Fruit fly (Drosophila melanogaster) whole organism, embryonic: ENCODE results near the gene Rpn12.

ENCODE experiments used
- Abd-B ChIP-seq: fragments of 200-800 bp; sonication (Bioruptor generic); optimal IDR thresholded peaks from 2 replicates; lab custom pipeline; 2018; ENCODE audit warnings: missing biosample characterization, mild to moderate bottlenecking, missing genetic modification characterization, moderate library complexity
- Antp ChIP-seq: fragments of 200-800 bp; sonication (Bioruptor generic); optimal IDR thresholded peaks from 3 replicates; lab custom pipeline; 2016; ENCODE audit warnings: missing biosample characterization, missing genetic modification characterization
- CG10431 ChIP-seq: fragments of 200-800 bp; sonication (Bioruptor generic); optimal IDR thresholded peaks from 3 replicates; lab custom pipeline; 2018; ENCODE audit warnings: missing biosample characterization, mild to moderate bottlenecking, missing genetic modification characterization
- CG10543 ChIP-seq: fragments of 200-800 bp; sonication (Bioruptor generic); optimal IDR thresholded peaks from 3 replicates; lab custom pipeline; 2017; ENCODE audit warnings: missing biosample characterization, mild to moderate bottlenecking, missing genetic modification characterization, moderate library complexity
- CG10565 ChIP-seq: fragments of 200-800 bp; sonication (Bioruptor generic); optimal IDR thresholded peaks from 3 replicates; lab custom pipeline; 2016; ENCODE audit warnings: missing biosample characterization, mild to moderate bottlenecking, missing genetic modification characterization
- CG12299 ChIP-seq: fragments of 200-800 bp; sonication (Bioruptor generic); optimal IDR thresholded peaks from 2 replicates; lab custom pipeline; 2018; ENCODE audit warnings: missing biosample characterization, mild to moderate bottlenecking, missing genetic modification characterization
- CG14441 ChIP-seq: fragments of 200-800 bp; sonication (Bioruptor generic); IDR thresholded peaks from 2 replicates; pipeline ENCODE4 v1.3.6; 2022; ENCODE audit warnings: missing biosample characterization, missing genetic modification characterization
- CG15514 ChIP-seq: fragments of 200-800 bp; sonication (Bioruptor generic); optimal IDR thresholded peaks from 3 replicates; lab custom pipeline; 2017; ENCODE audit warnings: missing biosample characterization, missing genetic modification characterization, mild to moderate bottlenecking, moderate library complexity, missing genetic modification reagents
- CG17802 ChIP-seq: fragments of 200-800 bp; sonication (Bioruptor generic); optimal IDR thresholded peaks from 2 replicates; lab custom pipeline; 2018; ENCODE audit warnings: missing biosample characterization, mild to moderate bottlenecking, missing genetic modification characterization, moderate library complexity
- CG2199 ChIP-seq: fragments of 200-800 bp; sonication (Bioruptor generic); IDR thresholded peaks from 3 replicates; pipeline ENCODE4 v1.3.6; 2022; ENCODE audit warnings: missing biosample characterization, missing genetic modification characterization
- CG31365 ChIP-seq: fragments of 200-800 bp; sonication (Bioruptor generic); optimal IDR thresholded peaks from 2 replicates; lab custom pipeline; 2018; ENCODE audit warnings: missing biosample characterization, mild to moderate bottlenecking, missing genetic modification characterization
- CG31388 ChIP-seq: fragments of 200-800 bp; sonication (Bioruptor generic); optimal IDR thresholded peaks from 2 replicates; lab custom pipeline; 2016; ENCODE audit warnings: missing biosample characterization, missing genetic modification characterization
- CG3407 ChIP-seq: fragments of 200-800 bp; sonication (Bioruptor generic); optimal IDR thresholded peaks from 2 replicates; lab custom pipeline; 2018; ENCODE audit warnings: missing biosample characterization, mild to moderate bottlenecking, missing genetic modification characterization
- CG4282 ChIP-seq: fragments of 200-800 bp; sonication (Bioruptor generic); optimal IDR thresholded peaks from 2 replicates; lab custom pipeline; 2016; ENCODE audit warnings: missing biosample characterization, missing genetic modification characterization
- CG6254 ChIP-seq: fragments of 200-800 bp; sonication (Bioruptor generic); optimal IDR thresholded peaks from 3 replicates; lab custom pipeline; 2017; ENCODE audit warnings: mild to moderate bottlenecking, missing biosample characterization, missing genetic modification reagents, missing genetic modification characterization
- CG8089 ChIP-seq: fragments of 200-800 bp; sonication (Bioruptor generic); optimal IDR thresholded peaks from 3 replicates; lab custom pipeline; 2016; ENCODE audit warnings: missing biosample characterization, missing genetic modification characterization
- CG8765 ChIP-seq: fragments of 200-800 bp; sonication (Bioruptor generic); IDR thresholded peaks from 2 replicates; pipeline ENCODE4 v1.3.6; 2022; ENCODE audit warnings: missing biosample characterization, missing genetic modification characterization
- Dll ChIP-seq: fragments of 200-800 bp; sonication (Bioruptor generic); IDR thresholded peaks from 4 replicates; pipeline ENCODE4 v1.3.6; 2022; ENCODE audit warnings: missing biosample characterization, missing genetic modification characterization; ENCODE audit not compliant: partially characterized antibody
- HLHmδ ChIP-seq: fragments of 200-800 bp; sonication (Bioruptor generic); optimal IDR thresholded peaks from 2 replicates; lab custom pipeline; 2018; ENCODE audit warnings: missing biosample characterization, mild to moderate bottlenecking, missing genetic modification characterization, moderate library complexity
- NK7.1 ChIP-seq: fragments of 200-800 bp; sonication (Bioruptor generic); optimal IDR thresholded peaks from 3 replicates; lab custom pipeline; 2016; ENCODE audit warnings: missing biosample characterization, missing genetic modification characterization
- Oli ChIP-seq: fragments of 200-800 bp; sonication (Bioruptor generic); optimal IDR thresholded peaks from 2 replicates; lab custom pipeline; 2018; ENCODE audit warnings: missing biosample characterization, mild to moderate bottlenecking, missing genetic modification characterization, moderate library complexity
- Opbp ChIP-seq: fragments of 200-800 bp; sonication (Bioruptor generic); IDR thresholded peaks from 3 replicates; pipeline ENCODE4 v1.3.6; 2022; ENCODE audit warnings: missing biosample characterization, missing genetic modification characterization; ENCODE audit not compliant: partially characterized antibody
- Spps ChIP-seq: fragments of 200-800 bp; sonication (Bioruptor generic); optimal IDR thresholded peaks from 2 replicates; lab custom pipeline; 2018; ENCODE audit warnings: missing biosample characterization, mild to moderate bottlenecking, missing genetic modification characterization
- Stat92E ChIP-seq, 3 experiments: fragments of >200 bp in 2 of 3; fragments of 200-800 bp in 1 of 3; sonication (Bioruptor generic) in 1 of 3; optimal IDR thresholded peaks; 2 replicates each; lab custom pipeline; 2017 to 2019; ENCODE audit warnings: missing biosample characterization in 3 of 3, missing genetic modification characterization in 3 of 3, mild to moderate bottlenecking in 1 of 3, moderate library complexity in 1 of 3
- TFAM ChIP-seq: fragments of 200-800 bp; sonication (Bioruptor generic); optimal IDR thresholded peaks from 2 replicates; lab custom pipeline; 2017; ENCODE audit warnings: missing biosample characterization, missing genetic modification characterization, inconsistent platforms
- al ChIP-seq: fragments of 200-800 bp; sonication (Bioruptor generic); IDR thresholded peaks from 2 replicates; pipeline ENCODE4 v1.3.6; 2022; ENCODE audit warnings: missing biosample characterization, missing genetic modification characterization
- bcd ChIP-seq: fragments of 200-800 bp; sonication (Bioruptor generic); optimal IDR thresholded peaks from 2 replicates; lab custom pipeline; 2017; ENCODE audit warnings: missing biosample characterization, mild to moderate bottlenecking, missing genetic modification characterization
- cg ChIP-seq: fragments of 200-800 bp; sonication (Bioruptor generic); optimal IDR thresholded peaks from 3 replicates; lab custom pipeline; 2019; ENCODE audit warnings: missing biosample characterization, mild to moderate bottlenecking, missing genetic modification characterization, moderate library complexity
- dan ChIP-seq: fragments of 200-800 bp; sonication (Bioruptor generic); IDR thresholded peaks from 2 replicates; pipeline ENCODE4 v1.3.6; 2022; ENCODE audit warnings: missing biosample characterization, missing genetic modification characterization
- dm ChIP-seq: fragments of 200-800 bp; sonication (Bioruptor generic); optimal IDR thresholded peaks from 3 replicates; lab custom pipeline; 2016; ENCODE audit warnings: missing biosample characterization, missing genetic modification characterization
- exex ChIP-seq: fragments of 200-800 bp; sonication (Bioruptor generic); optimal IDR thresholded peaks from 4 replicates; lab custom pipeline; 2018; ENCODE audit warnings: missing biosample characterization, mild to moderate bottlenecking, missing genetic modification characterization, moderate library complexity
- eyg ChIP-seq: fragments of 200-800 bp; sonication (Bioruptor generic); optimal IDR thresholded peaks from 3 replicates; lab custom pipeline; 2016; ENCODE audit warnings: missing biosample characterization, missing genetic modification characterization
- gem ChIP-seq: fragments of 200-800 bp; sonication (Bioruptor generic); optimal IDR thresholded peaks from 2 replicates; lab custom pipeline; 2019; ENCODE audit warnings: missing biosample characterization, mild to moderate bottlenecking, missing genetic modification characterization, moderate library complexity
- grau ChIP-seq: fragments of 200-800 bp; optimal IDR thresholded peaks from 3 replicates; lab custom pipeline; 2019; ENCODE audit warnings: missing biosample characterization, mild to moderate bottlenecking, missing genetic modification characterization, moderate library complexity
- hkb ChIP-seq, 2 experiments: fragments of 200-800 bp in 1 of 2; fragments of >200 bp in 1 of 2; sonication (Bioruptor generic) in 1 of 2; IDR thresholded peaks in 1 of 2; optimal IDR thresholded peaks in 1 of 2; 2 replicates each; pipeline versions ENCODE4 v1.3.6 to Lab custom; 2017 to 2022; ENCODE audit warnings: missing biosample characterization in 1 of 2, missing genetic modification characterization in 1 of 2
- kay ChIP-seq: fragments of 200-800 bp; sonication (Bioruptor generic); optimal IDR thresholded peaks from 2 replicates; lab custom pipeline; 2016; ENCODE audit warnings: missing biosample characterization, missing genetic modification characterization
- nerfin-1 ChIP-seq: fragments of 200-800 bp; sonication (Bioruptor generic); optimal IDR thresholded peaks from 3 replicates; lab custom pipeline; 2019; ENCODE audit warnings: missing biosample characterization, mild to moderate bottlenecking, missing genetic modification characterization, moderate library complexity
- nerfin-2 ChIP-seq: fragments of 200-800 bp; sonication (Bioruptor generic); IDR thresholded peaks from 2 replicates; pipeline ENCODE4 v1.3.6; 2022; ENCODE audit warnings: missing biosample characterization, missing genetic modification characterization; ENCODE audit not compliant: partially characterized antibody
- onecut ChIP-seq: fragments of 200-800 bp; sonication (Bioruptor generic); IDR thresholded peaks from 2 replicates; pipeline ENCODE4 v1.3.6; 2022; ENCODE audit warnings: missing biosample characterization, missing genetic modification characterization
- p53 ChIP-seq: fragments of 200-800 bp; sonication (Bioruptor generic); optimal IDR thresholded peaks from 2 replicates; lab custom pipeline; 2016; ENCODE audit warnings: missing biosample characterization, missing genetic modification characterization
- pfk ChIP-seq: fragments of 200-800 bp; sonication (Bioruptor generic); optimal IDR thresholded peaks from 2 replicates; lab custom pipeline; 2018; ENCODE audit warnings: missing biosample characterization, mild to moderate bottlenecking, missing genetic modification characterization, moderate library complexity
- pum ChIP-seq: fragments of 200-800 bp; sonication (Bioruptor generic); optimal IDR thresholded peaks from 2 replicates; lab custom pipeline; 2016; ENCODE audit warnings: missing biosample characterization, missing genetic modification characterization
- pzg ChIP-seq: fragments of 200-800 bp; sonication (Bioruptor generic); optimal IDR thresholded peaks from 3 replicates; lab custom pipeline; 2018; ENCODE audit warnings: missing biosample characterization, mild to moderate bottlenecking, missing genetic modification characterization, moderate library complexity
- sd ChIP-seq: fragments of 200-800 bp; sonication (Bioruptor generic); optimal IDR thresholded peaks from 3 replicates; lab custom pipeline; 2018; ENCODE audit warnings: missing biosample characterization, mild to moderate bottlenecking, missing genetic modification characterization, moderate library complexity
- sima ChIP-seq: fragments of 200-800 bp; sonication (Bioruptor generic); optimal IDR thresholded peaks from 2 replicates; lab custom pipeline; 2016; ENCODE audit warnings: missing biosample characterization, missing genetic modification characterization
- tll ChIP-seq, 2 experiments: fragments of 200-800 bp in 1 of 2; fragments of >200 bp in 1 of 2; sonication (Bioruptor generic) in 1 of 2; optimal IDR thresholded peaks; 2 replicates each; lab custom pipeline; 2017 to 2019; ENCODE audit warnings: missing biosample characterization in 2 of 2, missing genetic modification characterization in 2 of 2, mild to moderate bottlenecking in 1 of 2, moderate library complexity in 1 of 2
- trh ChIP-seq: fragments of 200-800 bp; sonication (Bioruptor generic); optimal IDR thresholded peaks from 2 replicates; lab custom pipeline; 2016; ENCODE audit warnings: missing biosample characterization, missing genetic modification characterization
- ttk ChIP-seq: fragments of 200-800 bp; sonication (Bioruptor generic); IDR thresholded peaks from 2 replicates; pipeline ENCODE4 v2.1.2; 2022; ENCODE audit warnings: missing biosample characterization, missing genetic modification characterization
- vfl ChIP-seq: fragments of 200-800 bp; sonication (Bioruptor generic); optimal IDR thresholded peaks from 2 replicates; lab custom pipeline; 2016; ENCODE audit warnings: missing biosample characterization, missing genetic modification characterization
- zfh2 ChIP-seq: fragments of 200-800 bp; sonication (Bioruptor generic); optimal IDR thresholded peaks from 2 replicates; lab custom pipeline; 2016; ENCODE audit warnings: missing biosample characterization, missing genetic modification characterization

The Rpn12 gene

dm6 chr3L:16602736-16603144, 19.9 kb downstream of the Rpn12 start, which contains the start of gene Arts:
Arts (plus strand) TSS chr3L:16602851.
- TF ChIP-seq pzg (GFP tag; lab: Kevin White, UChicago) (peak; percentile 32), tll (GFP tag; optimal IDR thresholded peaks at IDR 0.05; lab: Kevin White, UChicago) (no peak), sd (tag; lab: Kevin White, UChicago) (peak; percentile 48), p53 (no peak), sima (GFP tag; lab: Kevin White, UChicago) (no peak), kay (no peak), NK7.1 (no peak), eyg (GFP tag; lab: Kevin White, UChicago) (no peak), zfh2 (GFP tag; lab: Kevin White, UChicago) (no peak), Abd-B (GFP tag; lab: Kevin White, UChicago) (peak; percentile 27), dan (no peak), HLHmδ (GFP tag; lab: Kevin White, UChicago) (no peak), gem (tag; lab: Kevin White, UChicago) (peak; percentile 45), cg (GFP tag; lab: Kevin White, UChicago) (no peak), nerfin-1 (tag; lab: Kevin White, UChicago) (no peak), Spps (tag; lab: Kevin White, UChicago) (no peak), nerfin-2 (GFP tag; lab: Robert Waterston, UW) (no peak), CG2199 (GFP tag; lab: Robert Waterston, UW) (no peak), CG12299 (tag; lab: Kevin White, UChicago) (no peak), onecut (GFP tag; lab: Robert Waterston, UW) (no peak), grau (tag; lab: Kevin White, UChicago) (peak; percentile 30), Opbp (GFP tag; lab: Robert Waterston, UW) (no peak), CG6254 (GFP tag; lab: Kevin White, UChicago) (no peak), CG4282 (GFP tag; lab: Kevin White, UChicago) (no peak), pfk (GFP tag; lab: Kevin White, UChicago) (no peak), Oli (tag; lab: Kevin White, UChicago) (no peak), bcd (peak; percentile 9), TFAM (GFP tag; lab: Kevin White, UChicago) (no peak), CG10431 (GFP tag; lab: Kevin White, UChicago) (no peak), CG3407 (no peak), vfl (GFP tag; lab: Kevin White, UChicago) (no peak), CG31365 (tag; lab: Kevin White, UChicago) (no peak), hkb (optimal IDR thresholded peaks at IDR 0.05; lab: Kevin White, UChicago) (no peak), hkb (GFP tag; IDR thresholded peaks at IDR 0.05; lab: Robert Waterston, UW) (no peak), Stat92E (GFP tag; optimal IDR thresholded peaks at IDR 0.05; lab: Kevin White, UChicago) (no peak), al (GFP tag; lab: Robert Waterston, UW) (no peak), CG8089 (no peak), CG17802 (tag; lab: Kevin White, UChicago) (no peak), exex (tag; lab: Kevin White, UChicago) (peak; percentile 32), Dll (no peak), ttk (GFP tag; lab: Robert Waterston, UW) (no peak), CG31388 (GFP tag; lab: Kevin White, UChicago) (no peak), CG8765 (no peak), CG10565 (GFP tag; lab: Kevin White, UChicago) (no peak), CG15514 (peak; percentile 49), pum (no peak), dm (GFP tag; lab: Kevin White, UChicago) (peak; percentile 71), trh (GFP tag; lab: Kevin White, UChicago) (no peak), Antp (no peak), CG10543 (GFP tag; lab: Kevin White, UChicago) (peak; percentile 56), CG14441 (no peak)
